Worm (Caenorhabditis elegans) whole organism, mixed stage, embryonic: ENCODE data around the gene C33A12.4.

ENCODE experiments used
- lin-13 ChIP-seq: fragments of 150-350 bp; optimal IDR thresholded peaks from 2 replicates; lab custom pipeline; 2014; ENCODE audit warnings: missing biosample characterization, missing genetic modification characterization
- mep-1 ChIP-seq: fragments of 150-350 bp; optimal IDR thresholded peaks from 2 replicates; lab custom pipeline; 2017; ENCODE audit warnings: missing biosample characterization, missing genetic modification reagents, missing genetic modification characterization, inconsistent platforms
- nhr-12 ChIP-seq: fragments of 150-350 bp; optimal IDR thresholded peaks from 2 replicates; lab custom pipeline; 2014; ENCODE audit warnings: missing biosample characterization, missing genetic modification characterization
- nhr-28 ChIP-seq: fragments of 150-350 bp; optimal IDR thresholded peaks from 2 replicates; lab custom pipeline; 2014; ENCODE audit warnings: missing biosample characterization, missing genetic modification characterization

DNA sequence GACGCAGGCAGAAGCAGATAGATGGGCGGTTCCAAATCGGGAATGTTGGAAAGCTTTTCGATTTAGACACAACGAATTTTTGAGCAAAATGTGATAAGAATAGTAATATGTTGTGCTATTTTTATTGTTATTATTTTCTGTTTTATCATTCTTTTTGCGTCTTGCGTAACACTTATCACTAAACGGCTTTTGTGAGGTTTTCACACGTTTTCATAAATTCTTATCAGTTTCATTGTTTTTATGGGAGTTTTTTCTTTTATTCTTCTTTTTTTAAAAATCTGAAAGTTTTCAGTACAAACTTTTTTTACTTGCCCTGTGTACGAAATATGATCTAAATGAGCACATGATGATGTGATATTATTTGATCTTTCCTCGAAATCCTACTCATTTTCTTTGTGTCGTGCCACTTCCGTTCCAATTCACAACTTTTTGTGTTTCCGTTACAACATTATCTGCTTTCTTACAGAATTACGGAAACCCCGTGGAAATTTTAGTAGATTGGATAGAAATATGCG, 30.0 kb upstream of the C33A12.4 start, which contains the start of gene fbl-1:
- TF ChIP-seq nhr-12 (tag; lab: Kevin White, UChicago) (no peak), lin-13 (tag; lab: Kevin White, UChicago) (no peak), nhr-28 (tag; lab: Kevin White, UChicago) (no peak), mep-1 (no peak)
